Worm (Caenorhabditis elegans) whole organism, L4 larva: Measurements from ENCODE around the gene cah-1.
A peak's percentile ranks its signal among the peaks of the same experiment; 100 is the strongest.

ENCODE experiments used
- D1046.2 ChIP-seq: fragments of 200-800 bp; sonication (Bioruptor generic); IDR thresholded peaks from 2 replicates; pipeline ENCODE4 v1.3.6; 2022; ENCODE audit warnings: missing genetic modification characterization, missing compliant biosample characterization
- F10B5.3 ChIP-seq: sonication (generic microtip); optimal IDR thresholded peaks from 2 replicates; lab custom pipeline; 2016; ENCODE audit warnings: mild to moderate bottlenecking, missing genetic modification characterization, missing compliant biosample characterization
- F26F4.8 ChIP-seq: fragments of 200-800 bp; sonication (Bioruptor generic); conservative IDR thresholded peaks from 2 replicates; pipeline ENCODE4 v1.3.6; 2022; ENCODE audit warnings: missing genetic modification characterization, missing compliant biosample characterization
- F49E8.2 ChIP-seq: sonication (generic microtip); optimal IDR thresholded peaks from 2 replicates; lab custom pipeline; 2016; ENCODE audit warnings: missing compliant biosample characterization, mild to moderate bottlenecking, missing genetic modification characterization, borderline replicate concordance
- T26A8.4 ChIP-seq: fragments of 200-800 bp; sonication (Bioruptor generic); IDR thresholded peaks from 2 replicates; pipeline ENCODE4 v1.3.6; 2022; ENCODE audit warnings: missing genetic modification characterization, missing compliant biosample characterization
- Y5F2A.4 ChIP-seq: fragments of 200-800 bp; sonication (Bioruptor generic); optimal IDR thresholded peaks from 2 replicates; lab custom pipeline; 2018; ENCODE audit warnings: mild to moderate bottlenecking, missing genetic modification characterization, missing compliant biosample characterization
- aha-1 ChIP-seq: fragments of 150-350 bp; peaks from one replicate; lab custom pipeline; 2014; ENCODE audit warnings: missing biosample characterization, missing genetic modification characterization
- ama-1 ChIP-seq: fragments of 150-350 bp; optimal IDR thresholded peaks from 2 replicates; lab custom pipeline; 2014; ENCODE audit warnings: inconsistent platforms, mixed read lengths
- ceh-20 ChIP-seq: fragments of 200-800 bp; sonication (Bioruptor generic); IDR thresholded peaks from 2 replicates; pipeline ENCODE4 v1.3.6; 2022; ENCODE audit warnings: missing genetic modification reagents, missing genetic modification characterization, missing compliant biosample characterization
- ceh-28 ChIP-seq: fragments of 150-350 bp; optimal IDR thresholded peaks from 2 replicates; lab custom pipeline; 2014; ENCODE audit warnings: missing biosample characterization, missing genetic modification reagents, missing genetic modification characterization
- ceh-32 ChIP-seq: sonication (generic microtip); optimal IDR thresholded peaks from 2 replicates; lab custom pipeline; 2016; ENCODE audit warnings: mild to moderate bottlenecking, missing genetic modification characterization, missing compliant biosample characterization; ENCODE audit not compliant: poor library complexity
- ces-1 ChIP-seq: fragments of 150-350 bp; sonication (generic microtip); optimal IDR thresholded peaks from 4 replicates; lab custom pipeline; 2014; ENCODE audit warnings: missing biosample characterization, missing genetic modification reagents, missing genetic modification characterization
- ctbp-1 ChIP-seq: fragments of 200-800 bp; sonication (Bioruptor generic); IDR thresholded peaks from 2 replicates; pipeline ENCODE4 v1.3.6; 2022; ENCODE audit warnings: missing genetic modification reagents, missing genetic modification characterization, missing compliant biosample characterization
- daf-16 ChIP-seq, 3 experiments: sonication (generic microtip); optimal IDR thresholded peaks; 2 replicates each; lab custom pipeline; 2016 to 2017; ENCODE audit warnings: missing genetic modification characterization in 3 of 3, missing genetic modification reagents in 3 of 3, mild to moderate bottlenecking in 2 of 3, missing compliant biosample characterization in 2 of 3, missing biosample characterization in 1 of 3, moderate library complexity in 1 of 3
- dmd-6 ChIP-seq: fragments of 200-800 bp; sonication (Bioruptor generic); IDR thresholded peaks from 2 replicates; pipeline ENCODE4 v1.3.6; 2022; ENCODE audit warnings: missing genetic modification reagents, missing genetic modification characterization, missing compliant biosample characterization
- dpl-1 ChIP-seq: fragments of 150-350 bp; optimal IDR thresholded peaks from 2 replicates; lab custom pipeline; 2014; ENCODE audit warnings: missing biosample characterization, missing genetic modification reagents, missing genetic modification characterization
- dve-1 ChIP-seq: sonication (generic microtip); optimal IDR thresholded peaks from 2 replicates; lab custom pipeline; 2017; ENCODE audit warnings: antibody characterized with exemption, mild to moderate bottlenecking, missing genetic modification characterization, missing compliant biosample characterization; ENCODE audit not compliant: insufficient read depth
- egl-27 ChIP-seq: sonication (generic microtip); optimal IDR thresholded peaks from 3 replicates; lab custom pipeline; 2017; ENCODE audit warnings: missing biosample characterization, missing genetic modification reagents, missing genetic modification characterization
- egl-43 ChIP-seq: fragments of 200-800 bp; sonication (Bioruptor generic); IDR thresholded peaks from 2 replicates; pipeline ENCODE4 v1.3.6; 2022; ENCODE audit warnings: missing genetic modification reagents, missing genetic modification characterization, missing compliant biosample characterization
- fos-1 ChIP-seq: fragments of 150-350 bp; optimal IDR thresholded peaks from 2 replicates; lab custom pipeline; 2014; ENCODE audit warnings: missing biosample characterization, missing genetic modification characterization
- gei-8 ChIP-seq: fragments of 200-800 bp; sonication (Bioruptor generic); optimal IDR thresholded peaks from 2 replicates; lab custom pipeline; 2018; ENCODE audit warnings: mild to moderate bottlenecking, missing genetic modification characterization, missing compliant biosample characterization
- hif-1 ChIP-seq, 2 experiments: sonication (generic microtip); optimal IDR thresholded peaks; 2 replicates each; lab custom pipeline; 2016 to 2017; ENCODE audit warnings: missing compliant biosample characterization in 2 of 2, missing genetic modification characterization in 2 of 2, missing genetic modification reagents in 2 of 2, missing genotype in 2 of 2, mild to moderate bottlenecking in 1 of 2
- jun-1 ChIP-seq: fragments of 150-350 bp; optimal IDR thresholded peaks from 2 replicates; lab custom pipeline; 2014; ENCODE audit warnings: missing biosample characterization, missing genetic modification reagents, missing genetic modification characterization
- lin-39 ChIP-seq: fragments of 150-350 bp; optimal IDR thresholded peaks from 2 replicates; lab custom pipeline; 2014; ENCODE audit warnings: missing biosample characterization, missing genetic modification reagents, missing genetic modification characterization
- lir-3 ChIP-seq: sonication (generic microtip); optimal IDR thresholded peaks from 2 replicates; lab custom pipeline; 2016; ENCODE audit warnings: mild to moderate bottlenecking, missing genetic modification characterization, missing compliant biosample characterization
- lsy-2 ChIP-seq, 2 experiments: fragments of 150-350 bp in 1 of 2; sonication (generic microtip) in 1 of 2; optimal IDR thresholded peaks; 2 replicates each; lab custom pipeline; 2014 to 2017; ENCODE audit warnings: missing biosample characterization in 2 of 2, missing genetic modification characterization in 2 of 2
- madf-9 ChIP-seq: fragments of 200-800 bp; sonication (Bioruptor generic); conservative IDR thresholded peaks from 2 replicates; pipeline ENCODE4 v1.3.6; 2022; ENCODE audit warnings: missing genetic modification reagents, missing genetic modification characterization, missing compliant biosample characterization
- mdt-29 ChIP-seq: fragments of 200-800 bp; sonication (Bioruptor generic); IDR thresholded peaks from 2 replicates; pipeline ENCODE4 v1.3.6; 2022; ENCODE audit warnings: missing genetic modification reagents, missing genetic modification characterization, missing compliant biosample characterization
- mep-1 ChIP-seq: fragments of 150-350 bp; sonication (generic microtip); optimal IDR thresholded peaks from 3 replicates; lab custom pipeline; 2014; ENCODE audit warnings: missing biosample characterization, missing genetic modification characterization
- mes-2 ChIP-seq: sonication (generic microtip); optimal IDR thresholded peaks from 2 replicates; lab custom pipeline; 2016; ENCODE audit warnings: missing genotype, mild to moderate bottlenecking, missing genetic modification characterization, missing compliant biosample characterization; ENCODE audit not compliant: poor library complexity, severe bottlenecking
- mxl-2 ChIP-seq: fragments of 200-800 bp; sonication (Bioruptor generic); conservative IDR thresholded peaks from 2 replicates; pipeline ENCODE4 v1.3.6; 2022; ENCODE audit warnings: missing genetic modification reagents, missing genetic modification characterization, missing compliant biosample characterization
- mxl-3 ChIP-seq: fragments of 200-800 bp; sonication (Bioruptor generic); optimal IDR thresholded peaks from 2 replicates; lab custom pipeline; 2018; ENCODE audit warnings: mild to moderate bottlenecking, missing genetic modification characterization, missing compliant biosample characterization
- nhr-10 ChIP-seq: fragments of 150-350 bp; optimal IDR thresholded peaks from 2 replicates; lab custom pipeline; 2014; ENCODE audit warnings: missing biosample characterization, missing genetic modification characterization
- nhr-11 ChIP-seq: fragments of 150-350 bp; optimal IDR thresholded peaks from 2 replicates; lab custom pipeline; 2014; ENCODE audit warnings: missing biosample characterization, missing genetic modification characterization
- nhr-111 ChIP-seq: fragments of 200-800 bp; sonication (Bioruptor generic); optimal IDR thresholded peaks from 2 replicates; lab custom pipeline; 2018; ENCODE audit warnings: mild to moderate bottlenecking, missing genetic modification characterization, missing compliant biosample characterization
- nhr-237 ChIP-seq: sonication (generic microtip); optimal IDR thresholded peaks from 2 replicates; lab custom pipeline; 2017; ENCODE audit warnings: missing biosample characterization, missing genetic modification characterization
- nhr-25 ChIP-seq: sonication (generic microtip); optimal IDR thresholded peaks from 2 replicates; lab custom pipeline; 2017; ENCODE audit warnings: missing genetic modification characterization, mild to moderate bottlenecking, missing compliant biosample characterization, antibody characterized with exemption, moderate library complexity, borderline replicate concordance; ENCODE audit not compliant: insufficient read depth
- nhr-42 ChIP-seq: fragments of 200-800 bp; sonication (Bioruptor generic); IDR thresholded peaks from 2 replicates; pipeline ENCODE4 v1.3.6; 2022; ENCODE audit warnings: missing genetic modification characterization, missing compliant biosample characterization
- nhr-6 ChIP-seq: fragments of 150-350 bp; optimal IDR thresholded peaks from 2 replicates; lab custom pipeline; 2014; ENCODE audit warnings: missing biosample characterization, missing genetic modification characterization
- pha-4 ChIP-seq, 2 experiments: fragments of 150-350 bp in 1 of 2; fragments of 200-800 bp in 1 of 2; sonication (Bioruptor generic) in 1 of 2; IDR thresholded peaks in 1 of 2; optimal IDR thresholded peaks in 1 of 2; 2 replicates each; pipeline versions ENCODE4 v1.3.6 to Lab custom; 2014 to 2022; ENCODE audit warnings: missing genetic modification characterization in 2 of 2, missing genetic modification reagents in 2 of 2, missing biosample characterization in 1 of 2, missing compliant biosample characterization in 1 of 2
- rbr-2 ChIP-seq: sonication (generic microtip); optimal IDR thresholded peaks from 2 replicates; lab custom pipeline; 2016; ENCODE audit warnings: missing genotype, missing genetic modification characterization, missing compliant biosample characterization
- saeg-2 ChIP-seq: fragments of 200-800 bp; sonication (Bioruptor generic); IDR thresholded peaks from 2 replicates; pipeline ENCODE4 v1.3.6; 2022; ENCODE audit warnings: missing genetic modification reagents, missing genetic modification characterization, missing compliant biosample characterization
- spr-1 ChIP-seq: sonication (generic microtip); optimal IDR thresholded peaks from 2 replicates; lab custom pipeline; 2016; ENCODE audit warnings: mild to moderate bottlenecking, missing genetic modification characterization, missing compliant biosample characterization
- unc-130 ChIP-seq: sonication (generic microtip); optimal IDR thresholded peaks from 2 replicates; lab custom pipeline; 2016; ENCODE audit warnings: missing genetic modification reagents, missing genetic modification characterization, missing compliant biosample characterization
- unc-39 ChIP-seq: sonication (generic microtip); optimal IDR thresholded peaks from 2 replicates; lab custom pipeline; 2017; ENCODE audit warnings: missing biosample characterization, missing genetic modification characterization
- zfp-2 ChIP-seq: sonication (generic microtip); optimal IDR thresholded peaks from 2 replicates; lab custom pipeline; 2016; ENCODE audit warnings: mild to moderate bottlenecking, missing genetic modification characterization, missing compliant biosample characterization
- zfp-3 ChIP-seq: fragments of 200-800 bp; sonication (Bioruptor generic); conservative IDR thresholded peaks from 2 replicates; pipeline ENCODE4 v1.3.6; 2022; ENCODE audit warnings: missing genetic modification reagents, missing genetic modification characterization, missing compliant biosample characterization
- zip-2 ChIP-seq: fragments of 150-350 bp; optimal IDR thresholded peaks from 2 replicates; lab custom pipeline; 2014; ENCODE audit warnings: missing biosample characterization, missing genetic modification characterization
- ztf-11 ChIP-seq: fragments of 150-350 bp; optimal IDR thresholded peaks from 2 replicates; lab custom pipeline; 2014; ENCODE audit warnings: missing biosample characterization, missing genetic modification characterization
- ztf-7 ChIP-seq: fragments of 150-350 bp; optimal IDR thresholded peaks from 2 replicates; lab custom pipeline; 2014; ENCODE audit warnings: missing biosample characterization, missing genetic modification characterization

Gene cah-1

ce11 chrIII:5078062-5078461, 7.4 kb downstream of the cah-1 start (continued):
- TF ChIP-seq ceh-28 (tag; lab: Kevin White, UChicago), result no peak
- no peak for TF ChIP-seq egl-43 (GFP tag; lab: Robert Waterston, UW)
- TF ChIP-seq nhr-10 (tag; lab: Kevin White, UChicago), result peak; percentile 25
- no peak for TF ChIP-seq nhr-111
- TF ChIP-seq F49E8.2 (tag; lab: Kevin White, UChicago), result no peak
- no peak for TF ChIP-seq nhr-237 (tag; lab: Kevin White, UChicago)
- no peak for TF ChIP-seq ctbp-1
- no peak for TF ChIP-seq unc-130
- peak; percentile 97 for TF ChIP-seq mxl-3 (GFP tag; lab: Kevin White, UChicago)
- TF ChIP-seq T26A8.4, result no peak
- TF ChIP-seq ztf-7 (tag; lab: Kevin White, UChicago), result no peak
- TF ChIP-seq nhr-25 (tag; lab: Kevin White, UChicago), result no peak
- TF ChIP-seq dve-1, result peak; percentile 95
- peak in 1 of 2 experiments; percentile 75 for TF ChIP-seq lsy-2 (tag; optimal IDR thresholded peaks at IDR 0.05; lab: Kevin White, UChicago)
- TF ChIP-seq nhr-42 (GFP tag; lab: Robert Waterston, UW), result no peak
- no peak for TF ChIP-seq zfp-3 (GFP tag; lab: Robert Waterston, UW)
- TF ChIP-seq hif-1 (tag; optimal IDR thresholded peaks at IDR 0.05; lab: Kevin White, UChicago), result peak in 1 of 2 experiments; percentile 66
- peak; percentile 12 for TF ChIP-seq dpl-1 (GFP tag; lab: Kevin White, UChicago)
- no peak for TF ChIP-seq nhr-6 (tag; lab: Kevin White, UChicago)
- TF ChIP-seq unc-39 (tag; lab: Kevin White, UChicago), result no peak
- no peak for TF ChIP-seq mdt-29 (GFP tag; lab: Robert Waterston, UW)
- no peak for TF ChIP-seq Y5F2A.4
- peak; percentile 83 for TF ChIP-seq nhr-11 (tag; lab: Kevin White, UChicago)
- peak in 1 of 2 experiments; percentile 79 for TF ChIP-seq daf-16 (GFP tag; optimal IDR thresholded peaks at IDR 0.05; lab: Kevin White, UChicago)
- TF ChIP-seq daf-16 (tag; optimal IDR thresholded peaks at IDR 0.05; lab: Kevin White, UChicago), result peak; percentile 98
- no peak for TF ChIP-seq madf-9 (GFP tag; lab: Robert Waterston, UW)
- no peak for TF ChIP-seq spr-1 (tag; lab: Kevin White, UChicago)
- no peak for TF ChIP-seq fos-1
- 0 out of 2 replicates have a peak, but pooled peaks have one; percentile 38 for TF ChIP-seq ceh-20 (GFP tag; lab: Robert Waterston, UW)
- TF ChIP-seq ceh-32 (tag; lab: Kevin White, UChicago), result no peak
- no peak for TF ChIP-seq jun-1 (tag; lab: Kevin White, UChicago)
- no peak for TF ChIP-seq lir-3 (tag; lab: Kevin White, UChicago)
- TF ChIP-seq D1046.2 (GFP tag; lab: Robert Waterston, UW), result no peak
- no peak for TF ChIP-seq zip-2 (tag; lab: Kevin White, UChicago)
- no peak for TF ChIP-seq egl-27 (tag; lab: Kevin White, UChicago)
- TF ChIP-seq mep-1 (tag; lab: Kevin White, UChicago), result peak; percentile 81
- no peak for TF ChIP-seq ztf-11
- TF ChIP-seq pha-4 (GFP tag; IDR thresholded peaks at IDR 0.05; lab: Robert Waterston, UW), result peak; percentile 46; the same call in 1 of the 2 replicates
- TF ChIP-seq pha-4 (tag; optimal IDR thresholded peaks at IDR 0.05; lab: Kevin White, UChicago), result peak; percentile 84
- TF ChIP-seq zfp-2 (tag; lab: Kevin White, UChicago), result no peak
- no peak for TF ChIP-seq rbr-2 (tag; lab: Kevin White, UChicago)
- TF ChIP-seq gei-8 (GFP tag; lab: Kevin White, UChicago), result no peak
- no peak for TF ChIP-seq mxl-2 (GFP tag; lab: Robert Waterston, UW)
- TF ChIP-seq ces-1 (GFP tag; lab: Kevin White, UChicago), result no peak
- no peak for TF ChIP-seq F26F4.8 (GFP tag; lab: Robert Waterston, UW)
- TF ChIP-seq lin-39, result no peak
- no peak for TF ChIP-seq saeg-2 (GFP tag; lab: Robert Waterston, UW)
- TF ChIP-seq F10B5.3, result no peak
- TF ChIP-seq dmd-6 (GFP tag; lab: Robert Waterston, UW), result peak; percentile 99
- TF ChIP-seq ama-1 (lab: Kevin White, UChicago), result no peak
- TF ChIP-seq aha-1 (tag; lab: Kevin White, UChicago), result no peak
- peak; percentile 65 for TF ChIP-seq mes-2 (tag; lab: Kevin White, UChicago)
